Worm (Caenorhabditis elegans): Measurements from ENCODE around the gene Y54G2A.13.

- TF ChIP-seq skn-1 (tag; optimal IDR thresholded peaks at IDR 0.05) = no peak
- no peak for TF ChIP-seq hlh-17 (GFP tag; optimal IDR thresholded peaks at IDR 0.05; ENCODE audit: borderline replicate concordance)
- TF ChIP-seq lin-15B (tag; optimal IDR thresholded peaks at IDR 0.05) = no peak
- no peak for TF ChIP-seq jun-1 (tag; optimal IDR thresholded peaks at IDR 0.05)
- TF ChIP-seq efl-1 (optimal IDR thresholded peaks at IDR 0.05) = no peak
- TF ChIP-seq efl-1 (GFP tag; optimal IDR thresholded peaks at IDR 0.05 in 1 of 2) = no peak
- no peak for TF ChIP-seq unc-98 (GFP tag; IDR thresholded peaks at IDR 0.05)
- no peak for TF ChIP-seq hlh-4 (tag; optimal IDR thresholded peaks at IDR 0.05)
- TF ChIP-seq unc-62 (GFP tag; optimal IDR thresholded peaks at IDR 0.05) = no peak
- TF ChIP-seq nhr-85 (tag) = no peak
- no peak for TF ChIP-seq lin-39 (tag; optimal IDR thresholded peaks at IDR 0.05)
- TF ChIP-seq nhr-11 (tag; optimal IDR thresholded peaks at IDR 0.05) = no peak
- no peak for TF ChIP-seq unc-130 (tag; optimal IDR thresholded peaks at IDR 0.05)
- TF ChIP-seq rnt-1 (tag; optimal IDR thresholded peaks at IDR 0.05) = no peak
- TF ChIP-seq ama-1 (optimal IDR thresholded peaks at IDR 0.05) = no peak
Observed at ce11 chrIV:2835364-2835763, 15.8 kb upstream of the Y54G2A.13 start, which contains the start of gene clec-82.

Measured in whole organism, L1 larva.